Worm (Caenorhabditis elegans) whole organism, L3 larva: Measurements from ENCODE around the gene abf-4.

Experiments
- ZK546.5 ChIP-seq: sonication (generic microtip); optimal IDR thresholded peaks from 2 replicates; lab custom pipeline; 2017; ENCODE audit warnings: missing biosample characterization, missing genetic modification characterization
- aly-2 ChIP-seq: fragments of 150-350 bp; optimal IDR thresholded peaks from 2 replicates; lab custom pipeline; 2014; ENCODE audit warnings: missing biosample characterization, missing genetic modification characterization
- ama-1 ChIP-seq: fragments of 150-350 bp; optimal IDR thresholded peaks from 2 replicates; lab custom pipeline; 2018
- ceh-16 ChIP-seq: sonication (generic microtip); optimal IDR thresholded peaks from 2 replicates; lab custom pipeline; 2017; ENCODE audit warnings: missing biosample characterization, missing genetic modification characterization
- ceh-82 ChIP-seq: fragments of 150-350 bp; optimal IDR thresholded peaks from 2 replicates; lab custom pipeline; 2014; ENCODE audit warnings: missing biosample characterization, missing genetic modification characterization
- egl-27 ChIP-seq: sonication (generic microtip); optimal IDR thresholded peaks from 4 replicates; lab custom pipeline; 2017; ENCODE audit warnings: missing biosample characterization, missing genetic modification reagents, missing genetic modification characterization
- egl-5 ChIP-seq: fragments of 150-350 bp; optimal IDR thresholded peaks from 2 replicates; lab custom pipeline; 2017; ENCODE audit warnings: missing biosample characterization, missing genetic modification reagents, missing genetic modification characterization, inconsistent platforms
- elt-1 ChIP-seq: fragments of 150-350 bp; optimal IDR thresholded peaks from 2 replicates; lab custom pipeline; 2014; ENCODE audit warnings: missing biosample characterization, missing genetic modification characterization
- elt-2 ChIP-seq: sonication (generic microtip); optimal IDR thresholded peaks from 2 replicates; lab custom pipeline; 2016; ENCODE audit warnings: missing genetic modification reagents, mild to moderate bottlenecking, missing genetic modification characterization, missing compliant biosample characterization
- elt-3 ChIP-seq, 3 experiments: fragments of 150-350 bp in 1 of 3; sonication (generic microtip) in 2 of 3; optimal IDR thresholded peaks; 2 replicates in 2 of 3; 4 replicates in 1 of 3; lab custom pipeline; 2014 to 2017; ENCODE audit warnings: missing biosample characterization in 3 of 3, missing genetic modification characterization in 3 of 3
- eor-1 ChIP-seq, 2 experiments: fragments of 150-350 bp; optimal IDR thresholded peaks; 2 replicates each; lab custom pipeline; 2014 to 2018; ENCODE audit warnings: missing biosample characterization in 2 of 2, missing genetic modification characterization in 2 of 2
- fkh-10 ChIP-seq: sonication (generic microtip); optimal IDR thresholded peaks from 2 replicates; lab custom pipeline; 2017; ENCODE audit warnings: missing biosample characterization, missing genetic modification reagents, missing genetic modification characterization
- fkh-2 ChIP-seq: fragments of 150-350 bp; optimal IDR thresholded peaks from 2 replicates; lab custom pipeline; 2014; ENCODE audit warnings: missing biosample characterization, missing genetic modification reagents, missing genetic modification characterization
- fos-1 ChIP-seq: fragments of 150-350 bp; optimal IDR thresholded peaks from 2 replicates; lab custom pipeline; 2014; ENCODE audit warnings: missing biosample characterization, missing genetic modification characterization
- hmg-11 ChIP-seq: sonication (generic microtip); optimal IDR thresholded peaks from 2 replicates; lab custom pipeline; 2016; ENCODE audit warnings: missing genetic modification characterization, missing compliant biosample characterization
- jun-1 ChIP-seq: fragments of 150-350 bp; optimal IDR thresholded peaks from 2 replicates; lab custom pipeline; 2014; ENCODE audit warnings: missing biosample characterization, missing genetic modification reagents, missing genetic modification characterization
- lin-15B ChIP-seq: fragments of 150-350 bp; optimal IDR thresholded peaks from 2 replicates; lab custom pipeline; 2014; ENCODE audit warnings: missing biosample characterization, missing genetic modification characterization
- lin-39 ChIP-seq: fragments of 150-350 bp; optimal IDR thresholded peaks from 2 replicates; lab custom pipeline; 2018; ENCODE audit warnings: missing biosample characterization, missing genetic modification reagents, missing genetic modification characterization
- mdl-1 ChIP-seq: fragments of 150-350 bp; optimal IDR thresholded peaks from 2 replicates; lab custom pipeline; 2014; ENCODE audit warnings: missing biosample characterization, missing genetic modification characterization
- mml-1 ChIP-seq: fragments of 150-350 bp; sonication (generic microtip); optimal IDR thresholded peaks from 3 replicates; lab custom pipeline; 2014; ENCODE audit warnings: missing biosample characterization, missing genetic modification characterization
- nfya-1 ChIP-seq: sonication (generic microtip); optimal IDR thresholded peaks from 2 replicates; lab custom pipeline; 2017; ENCODE audit warnings: missing genetic modification characterization, mild to moderate bottlenecking, missing compliant biosample characterization, antibody characterized with exemption, moderate library complexity; ENCODE audit not compliant: insufficient read depth
- nhr-11 ChIP-seq: fragments of 150-350 bp; optimal IDR thresholded peaks from 2 replicates; lab custom pipeline; 2014; ENCODE audit warnings: missing biosample characterization, missing genetic modification characterization
- nhr-23 ChIP-seq: fragments of 150-350 bp; optimal IDR thresholded peaks from 2 replicates; lab custom pipeline; 2014; ENCODE audit warnings: missing biosample characterization, missing genetic modification reagents, missing genetic modification characterization
- nhr-25 ChIP-seq: sonication (generic microtip); optimal IDR thresholded peaks from 2 replicates; lab custom pipeline; 2017; ENCODE audit warnings: missing biosample characterization, missing genetic modification characterization
- nhr-43 ChIP-seq: sonication (generic microtip); optimal IDR thresholded peaks from 2 replicates; lab custom pipeline; 2016; ENCODE audit warnings: mild to moderate bottlenecking, missing genetic modification characterization, missing compliant biosample characterization; ENCODE audit not compliant: poor library complexity, severe bottlenecking
- nhr-67 ChIP-seq: fragments of 150-350 bp; optimal IDR thresholded peaks from 2 replicates; lab custom pipeline; 2014; ENCODE audit warnings: missing biosample characterization, missing genetic modification characterization
- nhr-76 ChIP-seq: fragments of 150-350 bp; sonication (generic microtip); optimal IDR thresholded peaks from 5 replicates; lab custom pipeline; 2014; ENCODE audit warnings: missing biosample characterization, missing genetic modification characterization
- nhr-77 ChIP-seq: fragments of 150-350 bp; optimal IDR thresholded peaks from 2 replicates; lab custom pipeline; 2014; ENCODE audit warnings: missing biosample characterization, missing genetic modification characterization
- pha-4 ChIP-seq: fragments of 150-350 bp; optimal IDR thresholded peaks from 2 replicates; lab custom pipeline; 2014; ENCODE audit warnings: missing biosample characterization, missing genetic modification reagents, missing genetic modification characterization
- pqm-1 ChIP-seq: fragments of 150-350 bp; optimal IDR thresholded peaks from 2 replicates; lab custom pipeline; 2017; ENCODE audit warnings: missing biosample characterization, missing genetic modification characterization, inconsistent platforms
- unc-39 ChIP-seq: sonication (generic microtip); optimal IDR thresholded peaks from 4 replicates; lab custom pipeline; 2017; ENCODE audit warnings: missing biosample characterization, missing genetic modification characterization
- zag-1 ChIP-seq: fragments of 150-350 bp; optimal IDR thresholded peaks from 2 replicates; lab custom pipeline; 2014; ENCODE audit warnings: missing biosample characterization, missing genetic modification characterization
- ztf-11 ChIP-seq: fragments of 150-350 bp; optimal IDR thresholded peaks from 2 replicates; lab custom pipeline; 2014; ENCODE audit warnings: missing biosample characterization, missing genetic modification characterization

The abf-4 gene

ce11 chrV:20558270-20558669 lies at the start of gene abf-4:
Gene abf-4 (minus strand): TSS chrV:20558370.
- TF ChIP-seq hmg-11 (no peak), nhr-43 (no peak), elt-2 (tag; lab: Kevin White, UChicago) (no peak), lin-39 (no peak)

- TF ChIP-seq eor-1 (tag; optimal IDR thresholded peaks at IDR 0.05; lab: Kevin White, UChicago) (no peak), hmg-11 (no peak), nhr-76 (no peak), mdl-1 (tag; lab: Kevin White, UChicago) (no peak), ceh-82 (no peak), egl-27 (tag; lab: Kevin White, UChicago) (no peak), pha-4 (tag; lab: Kevin White, UChicago) (no peak), nhr-77 (tag; lab: Kevin White, UChicago) (no peak), nhr-25 (tag; lab: Kevin White, UChicago) (no peak), mml-1 (tag; lab: Kevin White, UChicago) (no peak), aly-2 (tag; lab: Kevin White, UChicago) (no peak), nhr-23 (tag; lab: Kevin White, UChicago) (no peak)
Measured at ce11 chrV:20606617-20607016, 48.4 kb upstream of the abf-4 start, which contains the start of gene F46B3.23. Gene F46B3.23 (minus strand): TSS chrV:20606717.

ce11 chrV:20604606-20605155 lies 46.5 kb upstream of the abf-4 start, which contains the start of gene ttr-57:
Gene ttr-57 (plus strand): TSS chrV:20605105.
- TF ChIP-seq ceh-82 (no peak), nfya-1 (tag; lab: Kevin White, UChicago) (no peak), lin-15B (no peak), elt-1 (tag; lab: Kevin White, UChicago) (no peak), pqm-1 (tag; lab: Kevin White, UChicago) (no peak), ztf-11 (tag; lab: Kevin White, UChicago) (no peak), ZK546.5 (tag; lab: Kevin White, UChicago) (no peak), fkh-10 (GFP tag; lab: Kevin White, UChicago) (no peak), elt-2 (tag; lab: Kevin White, UChicago) (no peak), unc-39 (tag; lab: Kevin White, UChicago) (no peak), ama-1 (lab: Kevin White, UChicago) (no peak), nhr-11 (no peak), nhr-43 (no peak), elt-3 (tag; optimal IDR thresholded peaks at IDR 0.05; lab: Kevin White, UChicago) (no peak), fos-1 (tag; lab: Kevin White, UChicago) (no peak), zag-1 (no peak), eor-1 (tag; optimal IDR thresholded peaks at IDR 0.05; lab: Kevin White, UChicago) (no peak), nhr-25 (tag; lab: Kevin White, UChicago) (no peak), egl-5 (no peak)

- no peak for TF ChIP-seq nhr-77 (tag; lab: Kevin White, UChicago)
- no peak for TF ChIP-seq nhr-67 (tag; lab: Kevin White, UChicago)
- no peak for TF ChIP-seq unc-39 (tag; lab: Kevin White, UChicago)
- no peak for TF ChIP-seq nhr-11
- no peak for TF ChIP-seq mml-1 (tag; lab: Kevin White, UChicago)
- no peak for TF ChIP-seq ceh-16 (tag; lab: Kevin White, UChicago)
- TF ChIP-seq mdl-1 (tag; lab: Kevin White, UChicago): no peak
- no peak for TF ChIP-seq jun-1 (tag; lab: Kevin White, UChicago)
- no peak for TF ChIP-seq fkh-2
- no peak for TF ChIP-seq nfya-1 (tag; lab: Kevin White, UChicago)
- no peak for TF ChIP-seq eor-1 (tag; optimal IDR thresholded peaks at IDR 0.05; lab: Kevin White, UChicago)
- TF ChIP-seq fkh-10 (GFP tag; lab: Kevin White, UChicago): no peak
Measured at ce11 chrV:20603014-20603413, 44.8 kb upstream of the abf-4 start, which contains the start of gene ttr-11. Gene ttr-11 (plus strand): TSS chrV:20603314.

ce11 chrV:20600704-20601103 lies 42.5 kb upstream of the abf-4 start:
- no peak for TF ChIP-seq nfya-1 (tag; lab: Kevin White, UChicago)
- no peak for TF ChIP-seq mml-1 (tag; lab: Kevin White, UChicago)
- no peak for TF ChIP-seq egl-5
- no peak for TF ChIP-seq hmg-11
- TF ChIP-seq mdl-1 (tag; lab: Kevin White, UChicago): no peak
- TF ChIP-seq pha-4 (tag; lab: Kevin White, UChicago): no peak
- no peak for TF ChIP-seq fos-1 (tag; lab: Kevin White, UChicago)
